Fruit fly (Drosophila melanogaster): Measurements from ENCODE around the gene Wdr81.

Gene Wdr81

dm6 chr2L:12020735-12021134 is at the start of gene Wdr81:
Wdr81 (minus strand) TSS chr2L:12020960.
- TF ChIP-seq tai (GFP tag; optimal IDR thresholded peaks at IDR 0.05) (no peak), Dfd (GFP tag; optimal IDR thresholded peaks at IDR 0.05) (no peak), Rel (GFP tag; optimal IDR thresholded peaks at IDR 0.05) (no peak), Rel (tag; optimal IDR thresholded peaks at IDR 0.05) (peak; percentile 26), Vsx2 (GFP tag; optimal IDR thresholded peaks at IDR 0.05; ENCODE audit: partially characterized antibody) (no peak), sv (GFP tag; optimal IDR thresholded peaks at IDR 0.05) (no peak), woc (GFP tag; optimal IDR thresholded peaks at IDR 0.05) (no peak)

- TF ChIP-seq Dfd (GFP tag; optimal IDR thresholded peaks at IDR 0.05) (no peak), Dif (GFP tag; optimal IDR thresholded peaks at IDR 0.05; ENCODE audit: partially characterized antibody) (peak; percentile 18)
Measured at dm6 chr2L:12066617-12067251, 46.0 kb upstream of the Wdr81 start, which contains the start of gene firl. firl (minus strand) TSS chr2L:12066775.

dm6 chr2L:12065683-12066386 is 45.1 kb upstream of the Wdr81 start:
- TF ChIP-seq pan (optimal IDR thresholded peaks at IDR 0.05) (no peak), h (GFP tag; optimal IDR thresholded peaks at IDR 0.05) (peak; percentile 63), Mio (GFP tag; optimal IDR thresholded peaks at IDR 0.05) (no peak), dmrt93B (GFP tag; optimal IDR thresholded peaks at IDR 0.05) (peak; percentile 66), rgr (GFP tag; optimal IDR thresholded peaks at IDR 0.05) (peak; percentile 77), Rel (GFP tag; optimal IDR thresholded peaks at IDR 0.05) (no peak), Rel (tag; optimal IDR thresholded peaks at IDR 0.05) (peak; percentile 66), OdsH (GFP tag; optimal IDR thresholded peaks at IDR 0.05) (peak; percentile 79), Jra (GFP tag; optimal IDR thresholded peaks at IDR 0.05) (no peak), dsf (GFP tag; optimal IDR thresholded peaks at IDR 0.05; ENCODE audit: borderline replicate concordance) (no peak), Sp1 (GFP tag; optimal IDR thresholded peaks at IDR 0.05) (peak; percentile 93), ey (GFP tag; optimal IDR thresholded peaks at IDR 0.05) (peak; percentile 57), sage (GFP tag; optimal IDR thresholded peaks at IDR 0.05) (peak; percentile 61), fru (GFP tag; optimal IDR thresholded peaks at IDR 0.05) (peak; percentile 81), foxo (GFP tag; optimal IDR thresholded peaks at IDR 0.05) (peak in 1 of 2 experiments; percentile 85), Dfd (GFP tag; optimal IDR thresholded peaks at IDR 0.05) (no peak), jim (GFP tag; optimal IDR thresholded peaks at IDR 0.05) (no peak), br (GFP tag; optimal IDR thresholded peaks at IDR 0.05) (peak; percentile 29), woc (GFP tag; optimal IDR thresholded peaks at IDR 0.05) (peak; percentile 20), CG32264 (GFP tag; optimal IDR thresholded peaks at IDR 0.05) (no peak), brk (GFP tag; optimal IDR thresholded peaks at IDR 0.05) (no peak), Hnf4 (GFP tag; optimal IDR thresholded peaks at IDR 0.05) (no peak), lola (GFP tag; optimal IDR thresholded peaks at IDR 0.05) (no peak), tai (GFP tag; optimal IDR thresholded peaks at IDR 0.05) (no peak), CrebA (GFP tag; optimal IDR thresholded peaks at IDR 0.05; ENCODE audit: borderline replicate concordance) (no peak), CG9705 (GFP tag; optimal IDR thresholded peaks at IDR 0.05) (peak; percentile 56), Vsx2 (GFP tag; optimal IDR thresholded peaks at IDR 0.05; ENCODE audit: partially characterized antibody) (no peak), Abd-B (GFP tag; optimal IDR thresholded peaks at IDR 0.05) (no peak), sv (GFP tag; optimal IDR thresholded peaks at IDR 0.05) (no peak), Dif (GFP tag; optimal IDR thresholded peaks at IDR 0.05; ENCODE audit: partially characterized antibody) (peak; percentile 6), Hr83 (GFP tag; optimal IDR thresholded peaks at IDR 0.05; ENCODE audit: poor library complexity, severe bottlenecking) (no peak), dl (GFP tag; optimal IDR thresholded peaks at IDR 0.05; ENCODE audit: insufficient read depth in 1 of 2, partially characterized antibody in 2 of 2) (no peak), GATAd (GFP tag; optimal IDR thresholded peaks at IDR 0.05) (no peak), Hr78 (GFP tag; optimal IDR thresholded peaks at IDR 0.05) (no peak), psq (GFP tag; optimal IDR thresholded peaks at IDR 0.05) (peak; percentile 80), HLH106 (tag; optimal IDR thresholded peaks at IDR 0.05) (peak; percentile 89), N (GFP tag; optimal IDR thresholded peaks at IDR 0.05) (no peak), Myc (optimal IDR thresholded peaks at IDR 0.05) (no peak), usp (GFP tag; optimal IDR thresholded peaks at IDR 0.05) (no peak)

Measured in whole organism, wandering third instar larva.